Worm (Caenorhabditis elegans) whole organism, midembryonic: ENCODE data around the gene srd-26.

ENCODE experiments used
- T22C8.4 ChIP-seq: fragments of 200-800 bp; sonication (Bioruptor generic); IDR thresholded peaks from 2 replicates; pipeline ENCODE4 v1.3.6; 2022; ENCODE audit warnings: missing genetic modification characterization, missing compliant biosample characterization
- cog-1 ChIP-seq: sonication (generic microtip); optimal IDR thresholded peaks from 2 replicates; lab custom pipeline; 2016; ENCODE audit warnings: missing genetic modification characterization, missing compliant biosample characterization
- flt-1 ChIP-seq: fragments of 200-800 bp; sonication (Bioruptor generic); IDR thresholded peaks from 2 replicates; pipeline ENCODE4 v1.3.6; 2022; ENCODE audit warnings: missing genetic modification characterization, missing compliant biosample characterization
- klf-2 ChIP-seq: fragments of 200-800 bp; sonication (Bioruptor generic); conservative IDR thresholded peaks from 2 replicates; pipeline ENCODE4 v1.3.6; 2022; ENCODE audit warnings: missing genetic modification reagents, missing genetic modification characterization, missing compliant biosample characterization
- med-1 ChIP-seq: sonication (generic microtip); optimal IDR thresholded peaks from 2 replicates; lab custom pipeline; 2017; ENCODE audit warnings: missing genetic modification characterization, mild to moderate bottlenecking, missing compliant biosample characterization, antibody characterized with exemption, missing genetic modification reagents; ENCODE audit not compliant: insufficient read depth
- ref-1 ChIP-seq: fragments of 200-800 bp; sonication (Bioruptor generic); conservative IDR thresholded peaks from 2 replicates; pipeline ENCODE4 v1.3.6; 2022; ENCODE audit warnings: missing genetic modification reagents, missing genetic modification characterization, missing compliant biosample characterization
- ztf-29 ChIP-seq: fragments of 200-800 bp; sonication (Bioruptor generic); IDR thresholded peaks from 2 replicates; pipeline ENCODE4 v1.3.6; 2022; ENCODE audit warnings: missing genetic modification reagents, missing genetic modification characterization, missing compliant biosample characterization

DNA sequence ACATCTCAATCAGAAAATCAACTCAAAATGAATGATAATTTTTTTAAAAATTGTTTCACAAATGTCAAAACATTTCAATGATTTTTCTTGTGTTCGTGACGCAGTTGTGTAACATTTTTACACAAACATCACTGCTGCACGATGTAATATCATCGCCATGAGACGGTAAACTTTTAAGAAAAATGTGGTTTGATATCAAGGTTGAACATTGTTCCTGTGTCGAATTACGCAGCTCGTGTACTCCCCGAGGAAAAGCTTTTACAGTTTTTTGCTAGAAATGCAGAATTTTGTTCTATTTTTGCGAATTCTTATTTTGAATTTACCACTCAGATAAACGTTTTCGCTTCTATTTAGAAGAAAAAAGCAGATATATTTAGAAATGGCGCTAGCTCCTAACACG is 34.8 kb upstream of the srd-26 start:
- TF ChIP-seq ref-1 (GFP tag; lab: Robert Waterston, UW) (no peak), flt-1 (GFP tag; lab: Robert Waterston, UW) (no peak), klf-2 (GFP tag; lab: Robert Waterston, UW) (no peak), ztf-29 (GFP tag; lab: Robert Waterston, UW) (no peak), cog-1 (no peak), T22C8.4 (no peak), med-1 (GFP tag; lab: Kevin White, UChicago) (no peak)
